Fruit fly (Drosophila melanogaster): ENCODE results near the gene CG13010.

CG13010 gene

DNA sequence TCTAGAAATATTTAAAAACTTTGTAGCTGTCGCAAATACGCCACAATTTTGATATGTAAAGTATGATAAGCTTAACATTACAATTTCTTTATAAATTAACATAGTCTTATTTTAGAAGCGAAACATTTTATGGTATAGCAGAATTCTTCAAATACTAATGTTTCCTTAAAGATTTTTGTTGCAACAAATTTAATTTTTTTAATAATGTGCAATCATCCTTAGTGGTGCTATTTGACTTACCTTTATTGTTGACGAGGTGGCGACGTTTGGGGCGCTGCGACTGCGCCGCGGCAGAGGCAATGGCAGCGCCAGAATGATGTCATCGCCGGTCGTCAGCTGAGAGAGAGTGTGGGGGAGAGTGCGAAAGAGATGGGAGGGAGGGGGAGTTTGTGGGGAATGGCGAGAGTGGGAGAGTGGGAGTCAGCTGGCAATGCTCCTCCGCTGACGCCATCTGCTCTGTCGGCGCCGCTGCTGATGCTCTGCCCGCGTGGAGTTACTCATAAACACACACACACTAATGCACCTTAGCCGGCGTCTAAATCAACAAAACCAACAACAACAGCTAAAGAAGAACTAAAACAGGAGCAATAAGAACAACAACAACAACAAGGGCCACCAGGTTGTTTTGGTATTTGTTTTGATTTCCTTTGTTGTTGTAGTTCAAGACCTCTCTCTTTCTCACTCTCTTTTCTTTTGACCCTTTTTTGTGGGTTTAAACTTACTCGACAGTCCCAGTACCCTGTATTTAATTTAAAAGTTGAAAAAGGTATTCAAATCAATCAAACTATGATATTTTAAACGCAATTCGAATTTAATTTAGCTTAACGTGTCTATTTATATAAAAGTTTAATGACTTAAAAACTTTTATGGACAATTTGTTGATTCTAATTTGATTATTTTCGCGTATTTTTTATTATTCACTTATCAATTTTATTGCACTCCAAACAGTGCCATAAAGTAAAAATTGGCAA, 44.7 kb upstream of the CG13010 start (continued):
- TF ChIP-seq Hr51 (GFP tag; optimal IDR thresholded peaks at IDR 0.05), result peak in 1 of 2 experiments; percentile 89
- no peak for TF ChIP-seq CG4617 (GFP tag; optimal IDR thresholded peaks at IDR 0.05; ENCODE audit: borderline replicate concordance)
- no peak for TF ChIP-seq her (GFP tag; optimal IDR thresholded peaks at IDR 0.05)
- TF ChIP-seq CG18599 (GFP tag; optimal IDR thresholded peaks at IDR 0.05), result peak; percentile 75
- peak; percentile 26 for TF ChIP-seq CG2116 (GFP tag; optimal IDR thresholded peaks at IDR 0.05)
- peak; percentile 1 for TF ChIP-seq nerfin-1 (tag; optimal IDR thresholded peaks at IDR 0.05)
- TF ChIP-seq Trl (optimal IDR thresholded peaks at IDR 0.05), result peak; percentile 36 to 39
- TF ChIP-seq Trl (GFP tag; optimal IDR thresholded peaks at IDR 0.05), result no peak
- TF ChIP-seq dimm (GFP tag; IDR thresholded peaks at IDR 0.05), result 0 out of 2 replicates have a peak, but pooled peaks have one; percentile 22
- TF ChIP-seq CG7372 (GFP tag; IDR thresholded peaks at IDR 0.05), result no peak
- TF ChIP-seq CG33557 (GFP tag; optimal IDR thresholded peaks at IDR 0.05), result peak; percentile 31
- peak; percentile 42; the same call in 2 of the 3 replicates for TF ChIP-seq Aef1 (GFP tag; IDR thresholded peaks at IDR 0.05)
- TF ChIP-seq mam (GFP tag; optimal IDR thresholded peaks at IDR 0.05), result peak; percentile 71
- TF ChIP-seq Dll (GFP tag; IDR thresholded peaks at IDR 0.05; ENCODE audit: partially characterized antibody), result no peak
- TF ChIP-seq Hmx (GFP tag; optimal IDR thresholded peaks at IDR 0.05), result no peak
- peak; percentile 51 for TF ChIP-seq Nf-YC (tag; optimal IDR thresholded peaks at IDR 0.05)
- no peak for TF ChIP-seq CG8290 (GFP tag; optimal IDR thresholded peaks at IDR 0.05)
- peak in 1 of 2 experiments; percentile 2 for TF ChIP-seq CG8290 (tag; optimal IDR thresholded peaks at IDR 0.05)
- TF ChIP-seq fd102C (GFP tag; optimal IDR thresholded peaks at IDR 0.05), result no peak
- peak; percentile 82 for TF ChIP-seq lmd (GFP tag; IDR thresholded peaks at IDR 0.05)
- TF ChIP-seq dpn (GFP tag; optimal IDR thresholded peaks at IDR 0.05), result peak; percentile 69 to 72
- TF ChIP-seq CG9876 (GFP tag; optimal IDR thresholded peaks at IDR 0.05), result no peak
- TF ChIP-seq shn (GFP tag; optimal IDR thresholded peaks at IDR 0.05), result peak; percentile 25
- TF ChIP-seq CG17361 (GFP tag; IDR thresholded peaks at IDR 0.05), result peak; percentile 76; the same call in 2 of the 3 replicates
- peak; percentile 48 for TF ChIP-seq CG18011 (GFP tag; optimal IDR thresholded peaks at IDR 0.05)
- no peak for TF ChIP-seq mld (GFP tag; IDR thresholded peaks at IDR 0.05; ENCODE audit: partially characterized antibody)
- TF ChIP-seq CG7786 (GFP tag; optimal IDR thresholded peaks at IDR 0.05), result peak; percentile 35
- peak; percentile 73 for TF ChIP-seq CG18262 (tag; optimal IDR thresholded peaks at IDR 0.05)
- peak; percentile 8 for TF ChIP-seq Six4 (GFP tag; optimal IDR thresholded peaks at IDR 0.05)
- no peak for TF ChIP-seq Kr (GFP tag; optimal IDR thresholded peaks at IDR 0.05)
- TF ChIP-seq ham (GFP tag; IDR thresholded peaks at IDR 0.05), result no peak
- TF ChIP-seq CG10147 (GFP tag; optimal IDR thresholded peaks at IDR 0.05), result peak; percentile 43
- TF ChIP-seq Myb (GFP tag; optimal IDR thresholded peaks at IDR 0.05), result peak; percentile 23
- TF ChIP-seq unc-4 (GFP tag; IDR thresholded peaks at IDR 0.05; ENCODE audit: partially characterized antibody), result no peak
- no peak for TF ChIP-seq Lpt (GFP tag; optimal IDR thresholded peaks at IDR 0.05)
- peak; percentile 70 for TF ChIP-seq onecut (GFP tag; IDR thresholded peaks at IDR 0.05)
- no peak for TF ChIP-seq C15 (GFP tag; IDR thresholded peaks at IDR 0.05)
- peak; percentile 67 for TF ChIP-seq CG13775 (GFP tag; optimal IDR thresholded peaks at IDR 0.05)
- peak; percentile 26; the same call in 1 of the 2 replicates for TF ChIP-seq CG4730 (GFP tag; IDR thresholded peaks at IDR 0.05)
- no peak for TF ChIP-seq dati (GFP tag; IDR thresholded peaks at IDR 0.05)
- TF ChIP-seq D19A (tag; optimal IDR thresholded peaks at IDR 0.05), result peak; percentile 65
- peak; percentile 66 for TF ChIP-seq Nf-YB (GFP tag; optimal IDR thresholded peaks at IDR 0.05)
- TF ChIP-seq Hey (tag; optimal IDR thresholded peaks at IDR 0.05), result no peak
- no peak for TF ChIP-seq lbe (GFP tag; optimal IDR thresholded peaks at IDR 0.05)
- TF ChIP-seq sna (GFP tag; IDR thresholded peaks at IDR 0.05; ENCODE audit: partially characterized antibody), result no peak
- peak; percentile 18 for TF ChIP-seq CG9609 (GFP tag; optimal IDR thresholded peaks at IDR 0.05)
- TF ChIP-seq Mes4 (GFP tag; optimal IDR thresholded peaks at IDR 0.05), result peak; percentile 30
- peak; percentile 71 for TF ChIP-seq dmrt99B (tag; optimal IDR thresholded peaks at IDR 0.05)

All from whole organism, embryonic.